Worm (Caenorhabditis elegans): ENCODE results near the gene grl-12.

The grl-12 gene

DNA sequence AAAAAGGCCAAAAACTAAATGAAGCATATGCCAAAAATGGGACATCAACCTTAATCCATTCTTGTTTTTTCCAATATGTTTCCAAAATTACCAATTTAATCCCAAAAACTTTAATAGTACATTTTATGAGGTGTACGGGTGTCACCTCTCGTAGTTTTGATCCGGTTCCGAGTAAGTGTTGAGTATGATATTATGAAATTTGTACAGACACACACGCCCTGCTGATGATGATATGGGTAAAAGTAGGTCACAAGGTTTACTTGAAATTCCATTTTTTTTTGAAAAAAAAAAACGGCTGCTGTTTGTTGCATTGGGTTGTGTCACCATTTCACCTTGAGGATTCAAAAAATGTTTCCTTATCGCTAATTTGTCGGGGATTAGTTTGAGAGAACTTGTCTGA, 21.1 kb upstream of the grl-12 start:
- no peak for TF ChIP-seq nhr-12 (tag; optimal IDR thresholded peaks at IDR 0.05)
- TF ChIP-seq M03D4.4 (tag; optimal IDR thresholded peaks at IDR 0.05) = no peak
- no peak for TF ChIP-seq lin-13 (tag; optimal IDR thresholded peaks at IDR 0.05)
- no peak for TF ChIP-seq snpc-4 (tag; optimal IDR thresholded peaks at IDR 0.05)
- TF ChIP-seq mep-1 (tag; optimal IDR thresholded peaks at IDR 0.05) = no peak

DNA sequence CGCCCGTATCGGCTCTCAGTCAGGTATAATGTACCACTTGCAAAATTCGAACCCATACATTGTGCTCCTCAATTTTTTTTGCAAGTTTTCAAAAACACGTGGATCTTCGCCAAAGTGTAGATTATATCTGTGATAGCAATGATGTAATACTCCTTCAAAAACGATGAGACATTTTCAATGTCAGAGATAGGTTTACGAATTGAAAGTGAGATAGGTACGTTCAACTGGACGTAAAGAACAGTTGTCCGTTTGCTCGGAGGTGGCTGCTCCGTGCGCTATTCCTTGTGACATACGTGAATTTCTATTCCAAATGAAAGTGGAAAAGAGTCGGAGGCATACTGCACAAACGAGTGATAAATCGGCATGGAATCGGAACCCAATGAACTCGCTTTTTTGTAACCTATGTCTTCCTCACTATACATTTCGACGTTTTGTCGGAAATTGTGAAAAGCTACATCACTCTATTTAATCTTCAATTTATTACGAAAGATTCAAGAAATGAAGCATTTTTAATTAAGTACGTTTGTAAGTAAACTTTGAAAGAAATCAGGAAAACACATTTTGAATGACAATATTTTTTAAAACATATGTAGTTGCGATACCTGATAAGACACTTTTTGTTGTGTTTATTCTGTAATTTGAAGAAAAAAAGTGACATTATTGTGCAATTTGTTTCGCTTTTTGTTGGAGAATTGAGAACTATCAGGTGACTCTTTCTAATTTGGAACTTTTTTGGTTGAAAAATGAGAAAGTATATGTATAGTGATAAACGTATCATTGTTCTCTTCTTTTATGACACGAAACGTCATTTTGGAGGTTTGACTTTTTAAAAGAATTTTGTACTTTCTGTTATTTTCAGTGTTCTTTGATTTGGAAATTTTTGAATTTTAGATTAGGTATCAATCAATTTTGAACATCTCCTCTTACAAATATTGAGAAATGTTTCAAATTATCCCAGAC, 17.9 kb upstream of the grl-12 start:
- TF ChIP-seq hlh-1 (tag; optimal IDR thresholded peaks at IDR 0.05) = peak; percentile 85
- no peak for TF ChIP-seq bed-3 (GFP tag; optimal IDR thresholded peaks at IDR 0.05)
- peak; percentile 62 for TF ChIP-seq unc-62 (GFP tag; optimal IDR thresholded peaks at IDR 0.05)
- peak; percentile 15 for TF ChIP-seq unc-120 (tag; optimal IDR thresholded peaks at IDR 0.05; ENCODE audit: poor library complexity, severe bottlenecking)

ce11 chrV:8653080-8653821, 16.4 kb upstream of the grl-12 start:
- TF ChIP-seq lsy-2 (tag; optimal IDR thresholded peaks at IDR 0.05) (no peak), unc-62 (GFP tag; optimal IDR thresholded peaks at IDR 0.05) (peak; percentile 41), lin-13 (tag; optimal IDR thresholded peaks at IDR 0.05) (no peak), sptf-1 (tag; optimal IDR thresholded peaks at IDR 0.05) (no peak), ceh-83 (GFP tag; optimal IDR thresholded peaks at IDR 0.05) (no peak)

- TF ChIP-seq unc-62 (GFP tag; optimal IDR thresholded peaks at IDR 0.05) = no peak
- TF ChIP-seq elt-3 (tag; optimal IDR thresholded peaks at IDR 0.05) = no peak
- no peak for TF ChIP-seq ceh-39 (tag; optimal IDR thresholded peaks at IDR 0.05)
- TF ChIP-seq ceh-43 (GFP tag; optimal IDR thresholded peaks at IDR 0.05) = no peak
Measured at ce11 chrV:8652177-8652576, 15.4 kb upstream of the grl-12 start.

- TF ChIP-seq zip-8 (tag; optimal IDR thresholded peaks at IDR 0.05) (no peak), mab-5 (tag; optimal IDR thresholded peaks at IDR 0.05) (no peak), ham-2 (GFP tag; optimal IDR thresholded peaks at IDR 0.05) (no peak), pha-4 (tag; optimal IDR thresholded peaks at IDR 0.05) (no peak), M03D4.4 (tag; optimal IDR thresholded peaks at IDR 0.05) (no peak), ceh-43 (GFP tag; optimal IDR thresholded peaks at IDR 0.05) (no peak), sem-2 (GFP tag; optimal IDR thresholded peaks at IDR 0.05) (no peak), mls-2 (tag; optimal IDR thresholded peaks at IDR 0.05) (no peak)
Measured at ce11 chrV:8651007-8651711, 14.4 kb upstream of the grl-12 start.

ce11 chrV:8650365-8650764, 13.6 kb upstream of the grl-12 start:
- TF ChIP-seq ceh-39 (tag; optimal IDR thresholded peaks at IDR 0.05) (no peak), mab-5 (tag; optimal IDR thresholded peaks at IDR 0.05) (no peak), sem-2 (GFP tag; optimal IDR thresholded peaks at IDR 0.05) (no peak)

ce11 chrV:8648251-8648650, 11.4 kb upstream of the grl-12 start:
- TF ChIP-seq ceh-83 (GFP tag; optimal IDR thresholded peaks at IDR 0.05) = no peak
- no peak for TF ChIP-seq lin-13 (tag; optimal IDR thresholded peaks at IDR 0.05)
- TF ChIP-seq bed-3 (GFP tag; optimal IDR thresholded peaks at IDR 0.05) = no peak

ce11 chrV:8643093-8643492, 6.3 kb upstream of the grl-12 start, which contains the start of gene asp-13:
Gene asp-13 (minus strand): TSS chrV:8643193.
- TF ChIP-seq elt-1 (tag; optimal IDR thresholded peaks at IDR 0.05; ENCODE audit: borderline replicate concordance, insufficient read depth) = no peak
- no peak for TF ChIP-seq nhr-2 (tag; optimal IDR thresholded peaks at IDR 0.05)
- no peak for TF ChIP-seq unc-39 (tag; optimal IDR thresholded peaks at IDR 0.05)
- TF ChIP-seq mab-5 (tag; optimal IDR thresholded peaks at IDR 0.05) = no peak
- no peak for TF ChIP-seq unc-120 (tag; optimal IDR thresholded peaks at IDR 0.05; ENCODE audit: poor library complexity, severe bottlenecking)
- no peak for TF ChIP-seq sptf-1 (tag; optimal IDR thresholded peaks at IDR 0.05)
- TF ChIP-seq sem-2 (GFP tag; optimal IDR thresholded peaks at IDR 0.05) = no peak
- no peak for TF ChIP-seq hlh-1 (tag; optimal IDR thresholded peaks at IDR 0.05)
- TF ChIP-seq pha-4 (tag; optimal IDR thresholded peaks at IDR 0.05) = no peak
- no peak for TF ChIP-seq zip-8 (tag; optimal IDR thresholded peaks at IDR 0.05)
- no peak for TF ChIP-seq lin-32 (GFP tag; optimal IDR thresholded peaks at IDR 0.05)
- no peak for TF ChIP-seq nhr-28 (tag; optimal IDR thresholded peaks at IDR 0.05)
- TF ChIP-seq ces-1 (GFP tag; optimal IDR thresholded peaks at IDR 0.05) = no peak
- no peak for TF ChIP-seq nhr-76 (tag; optimal IDR thresholded peaks at IDR 0.05)
- TF ChIP-seq ceh-39 (tag; optimal IDR thresholded peaks at IDR 0.05) = no peak

Data from whole organism, mixed stage, embryonic.